Worm (Caenorhabditis elegans) whole organism, L1 larva: ENCODE results near the gene suf-1.

Source experiments
- aha-1 ChIP-seq: fragments of 150-350 bp; optimal IDR thresholded peaks from 2 replicates; lab custom pipeline; 2014; ENCODE audit warnings: missing biosample characterization, missing genetic modification characterization
- egl-27 ChIP-seq, 2 experiments: fragments of 150-350 bp in 1 of 2; sonication (generic microtip); optimal IDR thresholded peaks; 3 replicates each; lab custom pipeline; 2017 to 2018; ENCODE audit warnings: missing biosample characterization in 2 of 2, missing genetic modification characterization in 2 of 2, missing genetic modification reagents in 2 of 2
- nhr-12 ChIP-seq: sonication (generic microtip); optimal IDR thresholded peaks from 2 replicates; lab custom pipeline; 2017; ENCODE audit warnings: missing biosample characterization, missing genetic modification characterization

ce11 chrII:8612470-8612869 lies 8.8 kb downstream of the suf-1 start, which contains the start of gene T22C8.1:
- TF ChIP-seq nhr-12 (tag; lab: Kevin White, UChicago), result no peak
- TF ChIP-seq aha-1 (tag; lab: Kevin White, UChicago), result no peak
- TF ChIP-seq egl-27 (tag; optimal IDR thresholded peaks at IDR 0.05; lab: Kevin White, UChicago), result no peak
